Fruit fly (Drosophila melanogaster) whole organism, embryonic: ENCODE results near the gene vir-1.

Experiments used
- Abd-B ChIP-seq: fragments of 200-800 bp; sonication (Bioruptor generic); optimal IDR thresholded peaks from 2 replicates; lab custom pipeline; 2018; ENCODE audit warnings: missing biosample characterization, mild to moderate bottlenecking, missing genetic modification characterization, moderate library complexity
- Bgb ChIP-seq: fragments of 200-800 bp; sonication (Bioruptor generic); IDR thresholded peaks from 2 replicates; pipeline ENCODE4 v1.3.6; 2022; ENCODE audit warnings: missing biosample characterization, missing genetic modification characterization; ENCODE audit not compliant: partially characterized antibody
- CG10565 ChIP-seq: fragments of 200-800 bp; sonication (Bioruptor generic); optimal IDR thresholded peaks from 3 replicates; lab custom pipeline; 2016; ENCODE audit warnings: missing biosample characterization, mild to moderate bottlenecking, missing genetic modification characterization
- CG11247 ChIP-seq: fragments of 200-800 bp; sonication (Bioruptor generic); IDR thresholded peaks from 2 replicates; pipeline ENCODE4 v1.3.6; 2022; ENCODE audit warnings: missing biosample characterization, missing genetic modification characterization
- CG12942 ChIP-seq: fragments of 200-800 bp; sonication (Bioruptor generic); optimal IDR thresholded peaks from 3 replicates; lab custom pipeline; 2016; ENCODE audit warnings: missing biosample characterization, missing genetic modification characterization
- CG14441 ChIP-seq: fragments of 200-800 bp; sonication (Bioruptor generic); IDR thresholded peaks from 2 replicates; pipeline ENCODE4 v1.3.6; 2022; ENCODE audit warnings: missing biosample characterization, missing genetic modification characterization
- CG14667 ChIP-seq: fragments of 200-800 bp; sonication (Bioruptor generic); IDR thresholded peaks from 2 replicates; pipeline ENCODE4 v1.3.6; 2022; ENCODE audit warnings: missing biosample characterization, missing genetic modification characterization
- CG1529 ChIP-seq: fragments of 200-800 bp; sonication (Bioruptor generic); optimal IDR thresholded peaks from 3 replicates; lab custom pipeline; 2018; ENCODE audit warnings: missing biosample characterization, missing genetic modification characterization
- CG1603 ChIP-seq: fragments of 200-800 bp; sonication (Bioruptor generic); optimal IDR thresholded peaks from 2 replicates; lab custom pipeline; 2019; ENCODE audit warnings: missing biosample characterization, mild to moderate bottlenecking, missing genetic modification characterization, moderate library complexity
- CG17568 ChIP-seq: fragments of 200-800 bp; sonication (Bioruptor generic); optimal IDR thresholded peaks from 2 replicates; lab custom pipeline; 2018; ENCODE audit warnings: missing biosample characterization, mild to moderate bottlenecking, missing genetic modification characterization, moderate library complexity
- CG31365 ChIP-seq: fragments of 200-800 bp; sonication (Bioruptor generic); optimal IDR thresholded peaks from 2 replicates; lab custom pipeline; 2018; ENCODE audit warnings: missing biosample characterization, mild to moderate bottlenecking, missing genetic modification characterization
- CG3163 ChIP-seq: fragments of 200-800 bp; sonication (Bioruptor generic); optimal IDR thresholded peaks from 3 replicates; lab custom pipeline; 2016; ENCODE audit warnings: missing biosample characterization, missing genetic modification characterization
- CG32772 ChIP-seq: fragments of 200-800 bp; sonication (Bioruptor generic); IDR thresholded peaks from 2 replicates; pipeline ENCODE4 v1.3.6; 2022; ENCODE audit warnings: missing biosample characterization, missing genetic modification characterization
- CG3281 ChIP-seq: fragments of 200-800 bp; sonication (Bioruptor generic); optimal IDR thresholded peaks from 3 replicates; lab custom pipeline; 2017; ENCODE audit warnings: missing biosample characterization, mild to moderate bottlenecking, missing genetic modification characterization
- CG33557 ChIP-seq: fragments of 200-800 bp; sonication (Bioruptor generic); optimal IDR thresholded peaks from 2 replicates; lab custom pipeline; 2019; ENCODE audit warnings: missing biosample characterization, mild to moderate bottlenecking, missing genetic modification characterization, moderate library complexity
- CG4282 ChIP-seq: fragments of 200-800 bp; sonication (Bioruptor generic); optimal IDR thresholded peaks from 2 replicates; lab custom pipeline; 2016; ENCODE audit warnings: missing biosample characterization, missing genetic modification characterization
- CG4617 ChIP-seq: fragments of 200-800 bp; sonication (Bioruptor generic); optimal IDR thresholded peaks from 3 replicates; lab custom pipeline; 2016; ENCODE audit warnings: missing biosample characterization, missing genetic modification characterization, borderline replicate concordance
- CG4820 ChIP-seq: fragments of 200-800 bp; sonication (Bioruptor generic); optimal IDR thresholded peaks from 3 replicates; lab custom pipeline; 2016; ENCODE audit warnings: missing biosample characterization, missing genetic modification characterization
- CG5245 ChIP-seq: fragments of 200-800 bp; sonication (Bioruptor generic); optimal IDR thresholded peaks from 3 replicates; lab custom pipeline; 2016; ENCODE audit warnings: missing biosample characterization, missing genetic modification characterization
- CG6791 ChIP-seq: fragments of 200-800 bp; sonication (Bioruptor generic); IDR thresholded peaks from 3 replicates; pipeline ENCODE4 v1.3.6; 2022; ENCODE audit warnings: missing biosample characterization, missing genetic modification characterization; ENCODE audit not compliant: partially characterized antibody
- CG7963 ChIP-seq: fragments of 200-800 bp; sonication (Bioruptor generic); IDR thresholded peaks from 3 replicates; pipeline ENCODE4 v1.3.6; 2022; ENCODE audit warnings: missing biosample characterization, missing genetic modification characterization; ENCODE audit not compliant: partially characterized antibody
- CG7987 ChIP-seq: fragments of 200-800 bp; sonication (Bioruptor generic); optimal IDR thresholded peaks from 2 replicates; lab custom pipeline; 2018; ENCODE audit warnings: missing biosample characterization, mild to moderate bottlenecking, missing genetic modification characterization, moderate library complexity
- CG8359 ChIP-seq: fragments of 200-800 bp; sonication (Bioruptor generic); optimal IDR thresholded peaks from 2 replicates; lab custom pipeline; 2017; ENCODE audit warnings: missing biosample characterization, mild to moderate bottlenecking, missing genetic modification characterization, borderline replicate concordance
- CG9437 ChIP-seq: fragments of 200-800 bp; sonication (Bioruptor generic); optimal IDR thresholded peaks from 2 replicates; lab custom pipeline; 2018; ENCODE audit warnings: missing biosample characterization, mild to moderate bottlenecking, missing genetic modification characterization
- CG9817 ChIP-seq: fragments of 200-800 bp; sonication (Bioruptor generic); optimal IDR thresholded peaks from 2 replicates; lab custom pipeline; 2018; ENCODE audit warnings: missing biosample characterization, mild to moderate bottlenecking, missing genetic modification characterization, moderate library complexity
- CoRest ChIP-seq: fragments of 200-800 bp; sonication (Bioruptor generic); optimal IDR thresholded peaks from 3 replicates; lab custom pipeline; 2018; ENCODE audit warnings: missing biosample characterization, mild to moderate bottlenecking, missing genetic modification characterization, moderate library complexity
- Dek ChIP-seq: fragments of 200-800 bp; sonication (Bioruptor generic); optimal IDR thresholded peaks from 3 replicates; lab custom pipeline; 2019; ENCODE audit warnings: missing biosample characterization, mild to moderate bottlenecking, missing genetic modification characterization, moderate library complexity
- Dfd ChIP-seq, 2 experiments: fragments of >200 bp; optimal IDR thresholded peaks; 2 replicates each; lab custom pipeline; 2017; ENCODE audit warnings: missing biosample characterization in 2 of 2, missing genetic modification characterization in 2 of 2
- GATAe ChIP-seq: fragments of 200-800 bp; sonication (Bioruptor generic); conservative IDR thresholded peaks from 2 replicates; pipeline ENCODE4 v1.3.6; 2022; ENCODE audit warnings: missing biosample characterization, missing genetic modification characterization
- H15 ChIP-seq: fragments of 200-800 bp; sonication (Bioruptor generic); IDR thresholded peaks from 3 replicates; pipeline ENCODE4 v1.3.6; 2022; ENCODE audit warnings: missing biosample characterization, missing genetic modification characterization
- HLH4C ChIP-seq: fragments of 200-800 bp; sonication (Bioruptor generic); IDR thresholded peaks from 3 replicates; pipeline ENCODE4 v1.3.6; 2022; ENCODE audit warnings: missing biosample characterization, missing genetic modification characterization; ENCODE audit not compliant: partially characterized antibody
- Hr51 ChIP-seq, 2 experiments: fragments of 200-800 bp; sonication (Bioruptor generic); optimal IDR thresholded peaks; 2 replicates in 1 of 2; 3 replicates in 1 of 2; lab custom pipeline; 2016 to 2018; ENCODE audit warnings: missing biosample characterization in 2 of 2, missing genetic modification characterization in 2 of 2, mild to moderate bottlenecking in 1 of 2, moderate library complexity in 1 of 2
- Jarid2 ChIP-seq: fragments of 200-800 bp; sonication (Bioruptor generic); optimal IDR thresholded peaks from 3 replicates; lab custom pipeline; 2017; ENCODE audit warnings: mild to moderate bottlenecking, missing biosample characterization, missing genetic modification reagents, missing genetic modification characterization
- Kr ChIP-seq: fragments of 200-800 bp; sonication (Bioruptor generic); optimal IDR thresholded peaks from 2 replicates; lab custom pipeline; 2017; ENCODE audit warnings: missing biosample characterization, mild to moderate bottlenecking, missing genetic modification characterization
- MBD-R2 ChIP-seq: fragments of 200-800 bp; sonication (Bioruptor generic); IDR thresholded peaks from 2 replicates; pipeline ENCODE4 v1.3.6; 2022; ENCODE audit warnings: missing biosample characterization, missing genetic modification characterization
- Nf-YB ChIP-seq: fragments of 200-800 bp; sonication (Bioruptor generic); optimal IDR thresholded peaks from 3 replicates; lab custom pipeline; 2019; ENCODE audit warnings: missing biosample characterization, mild to moderate bottlenecking, missing genetic modification characterization, moderate library complexity
- Ravus ChIP-seq: fragments of 200-800 bp; sonication (Bioruptor generic); IDR thresholded peaks from 2 replicates; pipeline ENCODE4 v1.3.6; 2022; ENCODE audit warnings: missing biosample characterization, missing genetic modification characterization
- Usf ChIP-seq: fragments of 200-800 bp; sonication (Bioruptor generic); optimal IDR thresholded peaks from 2 replicates; lab custom pipeline; 2017; ENCODE audit warnings: missing genotype, missing biosample characterization, missing genetic modification characterization
- chm ChIP-seq: fragments of 200-800 bp; sonication (Bioruptor generic); IDR thresholded peaks from 2 replicates; pipeline ENCODE4 v1.3.6; 2022; ENCODE audit warnings: missing biosample characterization, missing genetic modification characterization
- crol ChIP-seq: fragments of 200-800 bp; sonication (Bioruptor generic); IDR thresholded peaks from 2 replicates; pipeline ENCODE4 v1.3.6; 2022; ENCODE audit warnings: missing biosample characterization, missing genetic modification characterization
- ewg ChIP-seq: fragments of 200-800 bp; sonication (Bioruptor generic); optimal IDR thresholded peaks from 3 replicates; lab custom pipeline; 2017; ENCODE audit warnings: mild to moderate bottlenecking, missing biosample characterization, missing genetic modification reagents, missing genetic modification characterization
- exex ChIP-seq: fragments of 200-800 bp; sonication (Bioruptor generic); optimal IDR thresholded peaks from 4 replicates; lab custom pipeline; 2018; ENCODE audit warnings: missing biosample characterization, mild to moderate bottlenecking, missing genetic modification characterization, moderate library complexity
- gt ChIP-seq: fragments of 200-800 bp; sonication (Bioruptor generic); IDR thresholded peaks from 2 replicates; pipeline ENCODE4 v1.3.6; 2022; ENCODE audit warnings: missing biosample characterization, missing genetic modification characterization
- insv ChIP-seq, 2 experiments: fragments of 200-800 bp; sonication (Bioruptor generic); optimal IDR thresholded peaks; 3 replicates each; lab custom pipeline; 2016 to 2018; ENCODE audit warnings: missing biosample characterization in 2 of 2, missing genetic modification characterization in 2 of 2
- klu ChIP-seq: fragments of 200-800 bp; sonication (Bioruptor generic); IDR thresholded peaks from 2 replicates; pipeline ENCODE4 v1.3.6; 2022; ENCODE audit warnings: missing biosample characterization, missing genetic modification characterization
- otp ChIP-seq: fragments of 200-800 bp; sonication (Bioruptor generic); IDR thresholded peaks from 3 replicates; pipeline ENCODE4, ENCODE4 v1.3.6; 2022; ENCODE audit warnings: missing biosample characterization, missing genetic modification characterization
- pb ChIP-seq: fragments of 200-800 bp; sonication (Bioruptor generic); optimal IDR thresholded peaks from 3 replicates; lab custom pipeline; 2016; ENCODE audit warnings: missing biosample characterization, missing genetic modification characterization
- pros ChIP-seq: fragments of 200-800 bp; sonication (Bioruptor generic); optimal IDR thresholded peaks from 3 replicates; lab custom pipeline; 2019; ENCODE audit warnings: missing biosample characterization, mild to moderate bottlenecking, missing genetic modification characterization, moderate library complexity
- slp2 ChIP-seq: fragments of 200-800 bp; sonication (Bioruptor generic); optimal IDR thresholded peaks from 2 replicates; lab custom pipeline; 2016; ENCODE audit warnings: missing biosample characterization, missing genetic modification characterization
- vfl ChIP-seq: fragments of 200-800 bp; sonication (Bioruptor generic); optimal IDR thresholded peaks from 2 replicates; lab custom pipeline; 2016; ENCODE audit warnings: missing biosample characterization, missing genetic modification characterization

vir-1 gene

DNA sequence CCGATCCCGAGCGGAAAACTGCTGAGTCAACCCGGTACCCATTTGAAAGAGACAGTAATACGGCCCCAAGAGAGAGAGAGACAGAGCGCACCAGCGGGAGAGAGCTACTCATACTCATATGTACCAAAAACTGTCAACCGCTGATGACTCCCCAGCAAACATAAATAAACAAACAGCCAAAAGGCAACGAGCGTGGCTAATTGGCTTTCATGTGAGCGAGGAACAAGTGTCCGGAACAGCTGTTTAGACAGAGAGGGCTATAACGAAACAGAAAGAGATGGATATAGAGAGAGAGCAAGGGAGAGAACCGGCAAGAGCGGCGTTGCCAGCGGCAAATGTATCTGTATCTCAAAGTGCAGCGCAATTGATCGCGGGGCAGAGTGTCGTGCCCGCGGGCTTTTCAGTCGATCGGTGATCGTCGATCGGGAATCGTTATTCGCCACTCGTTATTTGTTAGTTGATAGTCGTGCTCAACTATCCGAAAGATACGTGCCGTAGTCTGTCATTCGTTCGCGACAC, 57.2 kb downstream of the vir-1 start (continued):
- TF ChIP-seq insv (GFP tag; optimal IDR thresholded peaks at IDR 0.05; lab: Kevin White, UChicago) (no peak), crol (GFP tag; lab: Robert Waterston, UW) (peak; percentile 31; the same call in 1 of the 2 replicates), H15 (GFP tag; lab: Robert Waterston, UW) (no peak), CG3163 (GFP tag; lab: Kevin White, UChicago) (peak; percentile 8), Ravus (GFP tag; lab: Robert Waterston, UW) (no peak), CG33557 (peak; percentile 33), Hr51 (GFP tag; optimal IDR thresholded peaks at IDR 0.05; lab: Kevin White, UChicago) (no peak), CG5245 (GFP tag; lab: Kevin White, UChicago) (no peak), Jarid2 (GFP tag; lab: Kevin White, UChicago) (peak; percentile 80), CG1529 (GFP tag; lab: Kevin White, UChicago) (no peak), CG12942 (GFP tag; lab: Kevin White, UChicago) (no peak), CG1603 (tag; lab: Kevin White, UChicago) (peak; percentile 42), CG6791 (0 out of 3 replicates have a peak, but pooled peaks have one; percentile 10), Dfd (GFP tag; optimal IDR thresholded peaks at IDR 0.05; lab: Kevin White, UChicago) (no peak), exex (tag; lab: Kevin White, UChicago) (peak; percentile 65), CG7963 (GFP tag; lab: Robert Waterston, UW) (no peak), CG32772 (GFP tag; lab: Robert Waterston, UW) (no peak), CG7987 (peak; percentile 38), chm (GFP tag; lab: Robert Waterston, UW) (peak; percentile 49; the same call in 1 of the 2 replicates), CG4617 (no peak), CG14667 (GFP tag; lab: Robert Waterston, UW) (no peak), Abd-B (no peak), CG4820 (GFP tag; lab: Kevin White, UChicago) (no peak), gt (GFP tag; lab: Robert Waterston, UW) (no peak), CoRest (tag; lab: Kevin White, UChicago) (peak; percentile 26), CG31365 (tag; lab: Kevin White, UChicago) (peak; percentile 42), CG14441 (peak; percentile 17; the same call in 1 of the 2 replicates), CG8359 (peak; percentile 12), ewg (GFP tag; lab: Kevin White, UChicago) (no peak), Kr (GFP tag; lab: Kevin White, UChicago) (peak; percentile 17), CG3281 (GFP tag; lab: Kevin White, UChicago) (peak; percentile 36), HLH4C (GFP tag; lab: Robert Waterston, UW) (no peak), CG11247 (GFP tag; lab: Robert Waterston, UW) (no peak), pros (GFP tag; lab: Kevin White, UChicago) (no peak), pb (GFP tag; lab: Kevin White, UChicago) (peak; percentile 69), Dek (tag; lab: Kevin White, UChicago) (no peak), CG9817 (tag; lab: Kevin White, UChicago) (no peak), slp2 (GFP tag; lab: Kevin White, UChicago) (no peak), otp (peak; percentile 68; the same call in 2 of the 3 replicates), MBD-R2 (no peak), GATAe (GFP tag; lab: Robert Waterston, UW) (no peak), Usf (GFP tag; lab: Kevin White, UChicago) (no peak), vfl (GFP tag; lab: Kevin White, UChicago) (no peak), Nf-YB (GFP tag; lab: Kevin White, UChicago) (peak; percentile 59), CG4282 (no peak), CG9437 (GFP tag; lab: Kevin White, UChicago) (no peak), Bgb (GFP tag; lab: Robert Waterston, UW) (no peak), klu (GFP tag; lab: Robert Waterston, UW) (no peak), CG10565 (GFP tag; lab: Kevin White, UChicago) (no peak), CG17568 (peak; percentile 66)
